Worm (Caenorhabditis elegans): Measurements from ENCODE around the gene Y62E10A.3.

The Y62E10A.3 gene

ce11 chrIV:13314181-13314580, 45.9 kb downstream of the Y62E10A.3 start:
- TF ChIP-seq W03F9.2 (tag; optimal IDR thresholded peaks at IDR 0.05) (peak; percentile 4), him-1 (tag; optimal IDR thresholded peaks at IDR 0.05) (no peak)

DNA sequence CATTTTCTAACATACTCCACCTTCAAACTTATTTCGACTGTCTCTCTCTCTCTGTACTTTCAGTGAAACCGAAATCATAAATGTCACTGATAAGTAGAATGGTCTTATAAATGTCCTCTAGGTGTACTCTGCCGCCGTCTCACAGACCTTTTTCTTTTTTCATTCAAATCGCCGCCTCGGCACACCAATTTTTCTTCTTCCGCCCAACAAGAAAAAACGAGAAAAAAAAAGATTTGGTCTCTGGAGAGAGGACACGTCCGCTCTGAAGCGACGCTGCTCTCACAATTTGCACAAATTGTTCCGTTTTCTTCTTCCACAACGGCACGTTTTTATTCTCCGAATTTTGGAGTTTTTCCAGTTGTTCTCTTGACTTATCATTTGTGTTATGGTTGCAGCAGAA, 46.9 kb downstream of the Y62E10A.3 start:
- TF ChIP-seq dao-5 (tag; optimal IDR thresholded peaks at IDR 0.05): no peak
- no peak for TF ChIP-seq him-1 (tag; optimal IDR thresholded peaks at IDR 0.05)
- no peak for TF ChIP-seq W03F9.2 (tag; optimal IDR thresholded peaks at IDR 0.05)

- TF ChIP-seq W03F9.2 (tag; optimal IDR thresholded peaks at IDR 0.05) (no peak), him-1 (tag; optimal IDR thresholded peaks at IDR 0.05) (no peak), dao-5 (tag; optimal IDR thresholded peaks at IDR 0.05) (no peak)
These were observed 48.6 kb downstream of the Y62E10A.3 start for ce11 chrIV:13311331-13312034.

ce11 chrIV:13309636-13310035, 50.4 kb downstream of the Y62E10A.3 start:
- TF ChIP-seq dao-5 (tag; optimal IDR thresholded peaks at IDR 0.05) (no peak), him-1 (tag; optimal IDR thresholded peaks at IDR 0.05) (no peak), W03F9.2 (tag; optimal IDR thresholded peaks at IDR 0.05) (no peak)
